Worm (Caenorhabditis elegans) whole organism, late embryonic: ENCODE results near the gene T28A11.25.

ENCODE experiments used
- ama-1 ChIP-seq: fragments of 150-350 bp; optimal IDR thresholded peaks from 2 replicates; lab custom pipeline; 2014
- ceh-2 ChIP-seq: sonication (generic microtip); optimal IDR thresholded peaks from 2 replicates; lab custom pipeline; 2016; ENCODE audit warnings: missing genotype, missing genetic modification characterization, missing compliant biosample characterization
- ceh-6 ChIP-seq: fragments of 200-800 bp; sonication (Bioruptor generic); optimal IDR thresholded peaks from 2 replicates; lab custom pipeline; 2018; ENCODE audit warnings: mild to moderate bottlenecking, missing genetic modification characterization, missing compliant biosample characterization
- dve-1 ChIP-seq: sonication (generic microtip); optimal IDR thresholded peaks from 2 replicates; lab custom pipeline; 2017; ENCODE audit warnings: antibody characterized with exemption, mild to moderate bottlenecking, missing genetic modification characterization, missing compliant biosample characterization
- elt-4 ChIP-seq: sonication (generic microtip); optimal IDR thresholded peaks from 2 replicates; lab custom pipeline; 2016; ENCODE audit warnings: missing genetic modification characterization, missing compliant biosample characterization
- fkh-10 ChIP-seq: fragments of 150-350 bp; optimal IDR thresholded peaks from 2 replicates; lab custom pipeline; 2014; ENCODE audit warnings: missing biosample characterization, missing genetic modification reagents, missing genetic modification characterization
- gmeb-2 ChIP-seq: sonication (generic microtip); optimal IDR thresholded peaks from 2 replicates; lab custom pipeline; 2016; ENCODE audit warnings: missing genetic modification characterization, inconsistent platforms, missing compliant biosample characterization
- hlh-30 ChIP-seq: sonication (generic microtip); optimal IDR thresholded peaks from 2 replicates; lab custom pipeline; 2017; ENCODE audit warnings: antibody characterized with exemption, missing genetic modification characterization, missing compliant biosample characterization; ENCODE audit not compliant: insufficient read depth
- hlh-6 ChIP-seq: sonication (generic microtip); optimal IDR thresholded peaks from 2 replicates; lab custom pipeline; 2016; ENCODE audit warnings: missing genotype, missing genetic modification characterization, missing compliant biosample characterization
- hlh-8 ChIP-seq: sonication (generic microtip); optimal IDR thresholded peaks from 2 replicates; lab custom pipeline; 2016; ENCODE audit warnings: missing genotype, missing genetic modification characterization, missing compliant biosample characterization
- nhr-11 ChIP-seq: fragments of 150-350 bp; optimal IDR thresholded peaks from 2 replicates; lab custom pipeline; 2014; ENCODE audit warnings: missing biosample characterization, missing genetic modification characterization
- rnt-1 ChIP-seq: sonication (generic microtip); optimal IDR thresholded peaks from 2 replicates; lab custom pipeline; 2016; ENCODE audit warnings: missing genetic modification characterization, missing compliant biosample characterization
- sdc-2 ChIP-seq: sonication (generic microtip); optimal IDR thresholded peaks from 2 replicates; lab custom pipeline; 2016; ENCODE audit warnings: missing genotype, missing genetic modification characterization, missing compliant biosample characterization
- sox-4 ChIP-seq: sonication (generic microtip); optimal IDR thresholded peaks from 2 replicates; lab custom pipeline; 2017; ENCODE audit warnings: mild to moderate bottlenecking, missing genetic modification characterization, inconsistent platforms, missing compliant biosample characterization

- no peak for TF ChIP-seq sox-4 (tag; lab: Kevin White, UChicago)
- TF ChIP-seq gmeb-2 (tag; lab: Kevin White, UChicago), result no peak
- no peak for TF ChIP-seq nhr-11 (tag; lab: Kevin White, UChicago)
- no peak for TF ChIP-seq rnt-1 (tag; lab: Kevin White, UChicago)
- no peak for TF ChIP-seq fkh-10 (GFP tag; lab: Kevin White, UChicago)
- no peak for TF ChIP-seq ceh-6 (GFP tag; lab: Kevin White, UChicago)
- TF ChIP-seq ama-1 (lab: Kevin White, UChicago), result no peak
- no peak for TF ChIP-seq elt-4 (tag; lab: Kevin White, UChicago)
- TF ChIP-seq hlh-8 (tag; lab: Kevin White, UChicago), result no peak
- no peak for TF ChIP-seq ceh-2 (tag; lab: Kevin White, UChicago)
- no peak for TF ChIP-seq hlh-30 (tag; lab: Kevin White, UChicago)
- no peak for TF ChIP-seq dve-1 (tag; lab: Kevin White, UChicago)
- no peak for TF ChIP-seq sdc-2
- no peak for TF ChIP-seq hlh-6 (tag; lab: Kevin White, UChicago)
Observed at ce11 chrV:3297764-3298163, 16.1 kb downstream of the T28A11.25 start, which contains the start of gene srx-122.
